Fruit fly (Drosophila melanogaster): ENCODE results near the gene Rbbp5.

Rbbp5 gene

DNA sequence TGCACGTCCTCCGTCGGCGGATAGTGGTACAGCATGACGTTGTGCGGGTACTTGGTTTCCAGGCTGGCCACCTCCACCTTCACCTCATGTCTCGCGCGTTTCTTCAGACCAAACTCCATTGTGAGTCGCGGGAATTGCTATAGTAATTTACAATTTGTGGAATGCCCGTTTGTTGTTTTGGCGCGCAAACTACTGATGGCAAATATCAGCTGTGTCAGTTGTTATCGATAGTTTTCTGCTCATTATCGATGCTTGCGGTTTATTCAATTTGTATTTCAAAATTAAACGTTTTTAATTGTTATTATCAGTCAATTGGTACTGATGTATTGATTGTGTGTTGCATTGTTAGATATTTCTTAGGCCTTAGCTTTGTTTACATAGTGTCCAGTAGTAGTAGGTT is 13.6 kb upstream of the Rbbp5 start, which contains the start of gene Prim2:
Gene Prim2 (minus strand): TSS at position 197 of the 400 bp plus-strand sequence.
- TF ChIP-seq D1 (tag; optimal IDR thresholded peaks at IDR 0.05) (no peak), fd96Ca (GFP tag; IDR thresholded peaks at IDR 0.05) (no peak), CG32121 (GFP tag; IDR thresholded peaks at IDR 0.05) (no peak), CG34367 (tag; optimal IDR thresholded peaks at IDR 0.05) (no peak), gl (tag; optimal IDR thresholded peaks at IDR 0.05) (no peak), CG8301 (tag; optimal IDR thresholded peaks at IDR 0.05) (no peak), CG9948 (tag; optimal IDR thresholded peaks at IDR 0.05) (no peak), CG17806 (tag; optimal IDR thresholded peaks at IDR 0.05) (no peak), Snoo (tag; optimal IDR thresholded peaks at IDR 0.05) (no peak)

DNA sequence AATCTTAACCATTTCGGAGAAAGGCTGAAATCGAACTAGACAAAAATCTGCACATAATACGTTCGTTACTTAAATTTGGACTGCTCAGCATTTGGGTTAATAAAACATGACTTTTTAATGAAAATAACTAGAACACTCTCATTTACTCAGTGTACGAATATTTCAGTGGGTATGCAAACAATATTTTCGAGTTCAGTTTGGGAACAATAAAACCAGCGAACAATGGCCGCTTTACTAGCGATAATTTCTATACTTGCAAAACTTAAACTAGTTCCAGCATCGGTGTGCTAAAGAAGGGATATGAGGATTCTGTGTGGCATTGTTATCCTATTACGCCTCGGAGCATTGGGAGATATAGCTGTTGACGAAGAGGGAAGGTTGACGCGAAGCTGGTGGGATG is 10.5 kb upstream of the Rbbp5 start, which contains the start of gene CG5665:
Gene CG5665 (plus strand): TSS at position 301 of the 400 bp plus-strand sequence.
- TF ChIP-seq D1 (tag; optimal IDR thresholded peaks at IDR 0.05) (no peak), CG17806 (tag; optimal IDR thresholded peaks at IDR 0.05) (no peak), CG32121 (GFP tag; IDR thresholded peaks at IDR 0.05) (no peak)

DNA sequence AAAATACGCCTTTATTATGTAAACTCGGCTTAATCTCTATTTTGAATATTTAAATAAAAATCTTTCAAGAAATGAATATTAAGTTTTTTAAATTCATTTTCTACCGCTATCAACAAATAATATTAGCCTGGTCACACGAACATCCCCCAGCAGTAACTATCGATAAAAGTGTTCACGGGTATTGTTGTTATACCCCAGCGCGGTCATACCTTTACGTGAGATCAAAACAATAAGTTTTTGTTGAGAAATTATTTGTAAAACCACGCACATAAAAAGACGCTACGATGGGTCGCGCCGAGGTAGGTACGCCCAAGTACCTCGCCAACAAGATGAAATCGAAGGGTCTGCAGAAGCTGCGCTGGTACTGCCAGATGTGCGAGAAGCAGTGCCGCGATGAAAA is 8.9 kb upstream of the Rbbp5 start, which contains the start of gene kin17:
Gene kin17 (plus strand): TSS at position 195 of the 400 bp plus-strand sequence.
- TF ChIP-seq fd96Ca (GFP tag; IDR thresholded peaks at IDR 0.05) (no peak), CG10348 (GFP tag; IDR thresholded peaks at IDR 0.05) (no peak), rn (GFP tag; IDR thresholded peaks at IDR 0.05) (no peak), CG34367 (tag; optimal IDR thresholded peaks at IDR 0.05) (no peak), CG17806 (tag; optimal IDR thresholded peaks at IDR 0.05) (no peak), CG32121 (GFP tag; IDR thresholded peaks at IDR 0.05) (no peak), CG8159 (tag; optimal IDR thresholded peaks at IDR 0.05) (no peak), gl (tag; optimal IDR thresholded peaks at IDR 0.05) (no peak), CG15710 (tag; optimal IDR thresholded peaks at IDR 0.05) (no peak)

DNA sequence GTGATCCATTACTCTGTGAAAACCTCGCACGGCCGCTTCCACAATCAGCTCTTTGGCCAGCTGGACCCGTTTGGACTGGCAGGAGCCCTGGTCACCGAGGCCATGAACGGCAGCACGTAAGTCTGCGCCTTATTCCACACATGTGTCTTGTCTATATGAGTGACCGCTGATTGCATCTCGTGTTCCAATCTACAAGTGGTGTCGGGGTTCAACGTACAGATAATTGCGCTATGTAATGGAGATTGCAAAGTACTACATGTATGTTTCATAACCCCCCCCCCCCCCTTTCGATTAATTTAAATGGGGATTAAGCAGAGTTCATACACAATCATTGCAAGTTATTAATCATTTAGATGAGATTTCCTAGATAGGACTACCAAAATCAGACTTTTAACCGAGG is 7.1 kb upstream of the Rbbp5 start:
- TF ChIP-seq Pif1B (GFP tag; optimal IDR thresholded peaks at IDR 0.05) (no peak), EcR (GFP tag; optimal IDR thresholded peaks at IDR 0.05) (peak; percentile 82), CG14655 (GFP tag; optimal IDR thresholded peaks at IDR 0.05) (no peak), CG10348 (GFP tag; IDR thresholded peaks at IDR 0.05) (no peak)

DNA sequence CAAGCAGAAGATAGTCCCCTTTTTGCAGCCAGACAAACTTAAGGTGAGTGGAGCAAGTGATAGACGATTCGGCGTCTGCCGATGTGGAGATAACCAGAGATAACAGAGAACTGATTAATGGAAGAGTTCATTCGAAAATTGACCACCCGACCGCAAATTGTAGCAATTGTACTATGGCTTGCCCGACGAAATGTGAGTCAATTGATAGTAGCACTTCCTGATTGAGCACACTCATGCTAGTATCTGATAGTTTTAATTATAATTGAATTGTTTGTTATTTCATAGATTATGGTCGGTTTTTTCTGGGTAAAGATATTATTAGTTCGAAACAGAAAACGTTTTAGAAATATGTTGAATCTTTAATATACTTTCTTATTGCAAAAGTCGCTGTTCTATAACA is 6.6 kb upstream of the Rbbp5 start:
- no peak for TF ChIP-seq Pif1A (GFP tag; optimal IDR thresholded peaks at IDR 0.05)
- no peak for TF ChIP-seq CG32121 (GFP tag; IDR thresholded peaks at IDR 0.05)
- TF ChIP-seq CG12605 (GFP tag; IDR thresholded peaks at IDR 0.05) = no peak
- no peak for TF ChIP-seq D1 (tag; optimal IDR thresholded peaks at IDR 0.05)

DNA sequence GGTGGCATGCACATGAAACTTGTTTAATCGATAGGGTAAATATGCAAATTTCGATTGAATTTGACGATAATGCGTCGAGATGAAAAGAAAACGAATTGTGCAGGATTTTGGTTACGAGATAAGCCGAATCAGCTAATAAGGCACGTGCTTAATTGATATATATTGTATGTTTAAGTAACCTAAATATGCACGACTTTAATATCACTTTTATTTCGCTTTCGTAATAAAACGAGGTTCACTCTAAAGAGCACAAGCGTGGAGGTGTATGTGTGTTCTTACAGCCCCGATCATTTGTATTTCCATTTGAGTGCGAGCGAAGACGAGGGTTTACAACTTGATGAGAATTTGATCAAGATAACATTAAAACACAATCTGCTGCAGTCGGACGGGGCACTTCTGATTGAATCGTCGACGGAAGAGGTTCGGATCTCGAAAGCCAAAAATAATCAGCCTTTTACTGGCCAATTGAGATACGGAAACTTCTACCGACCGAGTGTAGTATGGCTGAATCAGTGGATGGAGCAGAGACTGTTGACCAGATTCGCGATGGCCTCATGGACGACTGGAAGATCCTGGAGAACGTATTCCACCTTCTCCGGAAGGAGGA is 6.1 kb upstream of the Rbbp5 start:
- TF ChIP-seq CG4496 (GFP tag; IDR thresholded peaks at IDR 0.05) (no peak), rn (GFP tag; IDR thresholded peaks at IDR 0.05) (no peak), CG13204 (GFP tag; optimal IDR thresholded peaks at IDR 0.05) (no peak), CG34367 (tag; optimal IDR thresholded peaks at IDR 0.05) (no peak), CG32121 (GFP tag; IDR thresholded peaks at IDR 0.05) (0 out of 2 replicates have a peak, but pooled peaks have one; percentile 9), CG15710 (tag; optimal IDR thresholded peaks at IDR 0.05) (no peak), Snoo (tag; optimal IDR thresholded peaks at IDR 0.05) (no peak), D1 (tag; optimal IDR thresholded peaks at IDR 0.05) (no peak), gl (tag; optimal IDR thresholded peaks at IDR 0.05) (no peak), CG10348 (GFP tag; IDR thresholded peaks at IDR 0.05) (no peak), CG17806 (tag; optimal IDR thresholded peaks at IDR 0.05) (no peak), Pif1A (GFP tag; optimal IDR thresholded peaks at IDR 0.05) (no peak), Pif1B (GFP tag; optimal IDR thresholded peaks at IDR 0.05) (no peak), CG12605 (GFP tag; IDR thresholded peaks at IDR 0.05) (0 out of 2 replicates have a peak, but pooled peaks have one; percentile 13), CG8159 (tag; optimal IDR thresholded peaks at IDR 0.05) (peak; percentile 87), Ets98B (GFP tag; IDR thresholded peaks at IDR 0.05) (no peak), CG8301 (tag; optimal IDR thresholded peaks at IDR 0.05) (no peak), CG9948 (tag; optimal IDR thresholded peaks at IDR 0.05) (no peak), fd96Ca (GFP tag; IDR thresholded peaks at IDR 0.05) (no peak), EcR (GFP tag; optimal IDR thresholded peaks at IDR 0.05) (no peak), CG14655 (GFP tag; optimal IDR thresholded peaks at IDR 0.05) (no peak)

DNA sequence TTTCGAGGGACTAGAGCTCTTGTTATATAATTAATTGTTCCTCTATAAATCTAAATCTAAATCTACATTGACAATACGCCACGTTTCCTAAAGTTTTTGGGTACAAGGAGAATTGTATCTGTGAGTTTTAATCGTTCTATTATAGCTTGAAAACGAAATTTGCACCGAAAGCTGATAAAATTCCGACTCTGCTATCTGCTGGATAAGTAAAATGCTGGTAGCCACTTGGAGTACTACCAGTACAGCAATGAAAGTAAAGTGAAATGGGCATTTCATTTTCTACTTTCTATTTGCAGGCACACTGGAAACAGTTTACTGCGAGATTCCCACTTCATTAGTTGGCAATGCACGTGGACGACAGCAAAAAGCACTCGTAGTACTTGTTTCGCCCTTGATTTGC is 5.4 kb upstream of the Rbbp5 start, which contains the start of gene CG5618:
Gene CG5618 (plus strand): TSS at position 301 of the 400 bp plus-strand sequence.
- TF ChIP-seq CG34367 (tag; optimal IDR thresholded peaks at IDR 0.05) = no peak
- no peak for TF ChIP-seq EcR (GFP tag; optimal IDR thresholded peaks at IDR 0.05)
- no peak for TF ChIP-seq CG14655 (GFP tag; optimal IDR thresholded peaks at IDR 0.05)
- no peak for TF ChIP-seq CG8159 (tag; optimal IDR thresholded peaks at IDR 0.05)
- TF ChIP-seq CG15710 (tag; optimal IDR thresholded peaks at IDR 0.05) = no peak
- TF ChIP-seq CG10348 (GFP tag; IDR thresholded peaks at IDR 0.05) = no peak
- no peak for TF ChIP-seq fd96Ca (GFP tag; IDR thresholded peaks at IDR 0.05)
- TF ChIP-seq Snoo (tag; optimal IDR thresholded peaks at IDR 0.05) = no peak
- TF ChIP-seq gl (tag; optimal IDR thresholded peaks at IDR 0.05) = no peak
- TF ChIP-seq CG9948 (tag; optimal IDR thresholded peaks at IDR 0.05) = no peak
- no peak for TF ChIP-seq Pif1A (GFP tag; optimal IDR thresholded peaks at IDR 0.05)
- no peak for TF ChIP-seq CG4496 (GFP tag; IDR thresholded peaks at IDR 0.05)
